Fruit fly (Drosophila melanogaster): ENCODE results near the gene CG42300.
A peak's percentile ranks its signal among the peaks of the same experiment; 100 is the strongest.

The CG42300 gene

DNA sequence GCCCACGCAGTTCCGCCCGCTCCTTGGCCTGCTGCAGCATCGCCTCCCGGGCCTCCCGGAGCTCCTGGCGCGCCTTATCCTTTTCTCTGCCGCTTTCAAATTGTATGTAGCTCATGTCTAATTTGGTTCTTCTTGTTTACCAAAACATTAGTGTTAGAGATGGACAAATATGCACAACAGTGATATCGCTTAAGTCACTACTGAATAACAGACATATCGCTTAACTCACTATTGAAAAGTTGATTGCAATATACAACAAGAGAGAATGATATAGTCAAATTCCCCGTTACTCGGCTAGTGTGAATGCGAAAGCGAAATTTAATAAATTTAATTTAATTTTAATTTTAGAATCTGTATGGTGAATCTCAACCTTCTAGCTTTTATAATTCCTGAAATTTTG, 18.5 kb upstream of the CG42300 start, which contains the start of gene CG9213 (continued):
- TF ChIP-seq CG15514 (GFP tag; optimal IDR thresholded peaks at IDR 0.05) (peak; percentile 19), CG14710 (tag; optimal IDR thresholded peaks at IDR 0.05) (peak; percentile 19), tup (GFP tag; optimal IDR thresholded peaks at IDR 0.05) (no peak), E2f1 (GFP tag; IDR thresholded peaks at IDR 0.05) (no peak), CG2712 (tag; optimal IDR thresholded peaks at IDR 0.05) (no peak), pum (GFP tag; optimal IDR thresholded peaks at IDR 0.05) (no peak), BEAF-32 (GFP tag; optimal IDR thresholded peaks at IDR 0.05) (peak; percentile 78), CG2120 (GFP tag; optimal IDR thresholded peaks at IDR 0.05) (peak; percentile 25), Hmx (GFP tag; optimal IDR thresholded peaks at IDR 0.05) (no peak), jing (GFP tag; optimal IDR thresholded peaks at IDR 0.05) (no peak), Bdp1 (GFP tag; optimal IDR thresholded peaks at IDR 0.05) (no peak), CG15696 (tag; optimal IDR thresholded peaks at IDR 0.05) (no peak), CG31441 (GFP tag; IDR thresholded peaks at IDR 0.05) (peak; percentile 58; the same call in 1 of the 2 replicates), hth (optimal IDR thresholded peaks at IDR 0.05) (no peak), phol (tag; optimal IDR thresholded peaks at IDR 0.05) (peak; percentile 10), CG8388 (GFP tag; optimal IDR thresholded peaks at IDR 0.05) (no peak), Blimp-1 (GFP tag; optimal IDR thresholded peaks at IDR 0.05) (no peak), CG3163 (GFP tag; optimal IDR thresholded peaks at IDR 0.05) (no peak), HLH3B (GFP tag; IDR thresholded peaks at IDR 0.05) (no peak), lbe (GFP tag; optimal IDR thresholded peaks at IDR 0.05) (no peak), Oli (tag; optimal IDR thresholded peaks at IDR 0.05) (no peak), gsb-n (tag; optimal IDR thresholded peaks at IDR 0.05) (no peak), sob (GFP tag; IDR thresholded peaks at IDR 0.05) (0 out of 2 replicates have a peak, but pooled peaks have one; percentile 10), chinmo (GFP tag; IDR thresholded peaks at IDR 0.05; ENCODE audit: partially characterized antibody) (0 out of 4 replicates have a peak, but pooled peaks have one; percentile 40), Dref (GFP tag; IDR thresholded peaks at IDR 0.05) (peak; percentile 56), Rfx (GFP tag; IDR thresholded peaks at IDR 0.05) (peak; percentile 39), CG13624 (GFP tag; optimal IDR thresholded peaks at IDR 0.05) (no peak), HmgZ (tag; optimal IDR thresholded peaks at IDR 0.05) (peak; percentile 35), gt (GFP tag; IDR thresholded peaks at IDR 0.05) (no peak), Pdp1 (GFP tag; optimal IDR thresholded peaks at IDR 0.05) (peak in 1 of 2 experiments; percentile 13), MBD-R2 (GFP tag; IDR thresholded peaks at IDR 0.05) (peak; percentile 91), nerfin-2 (GFP tag; IDR thresholded peaks at IDR 0.05; ENCODE audit: partially characterized antibody) (peak; percentile 68; the same call in 1 of the 2 replicates), Mrtf (GFP tag; IDR thresholded peaks at IDR 0.05) (no peak), PHDP (tag; optimal IDR thresholded peaks at IDR 0.05) (no peak), sens (GFP tag) (peak; percentile 7), CG6272 (GFP tag; IDR thresholded peaks at IDR 0.05) (0 out of 2 replicates have a peak, but pooled peaks have one; percentile 7), E2f2 (GFP tag; IDR thresholded peaks at IDR 0.05) (0 out of 2 replicates have a peak, but pooled peaks have one; percentile 35), her (GFP tag; optimal IDR thresholded peaks at IDR 0.05) (no peak), Aef1 (GFP tag; IDR thresholded peaks at IDR 0.05) (no peak), CG1603 (tag; optimal IDR thresholded peaks at IDR 0.05) (peak; percentile 39), nmo (GFP tag; optimal IDR thresholded peaks at IDR 0.05) (no peak), emc (GFP tag; optimal IDR thresholded peaks at IDR 0.05) (no peak), HLH4C (GFP tag; IDR thresholded peaks at IDR 0.05; ENCODE audit: partially characterized antibody) (peak; percentile 64), CG34224 (GFP tag; IDR thresholded peaks at IDR 0.05; ENCODE audit: partially characterized antibody) (peak; percentile 86), Opbp (GFP tag; IDR thresholded peaks at IDR 0.05; ENCODE audit: partially characterized antibody) (peak; percentile 71; the same call in 2 of the 3 replicates), CG6689 (GFP tag; IDR thresholded peaks at IDR 0.05) (no peak), CG9817 (tag; optimal IDR thresholded peaks at IDR 0.05) (no peak), knrl (GFP tag; IDR thresholded peaks at IDR 0.05; ENCODE audit: partially characterized antibody) (peak; percentile 80; the same call in 2 of the 3 replicates), sima (GFP tag; optimal IDR thresholded peaks at IDR 0.05) (no peak), lilli (GFP tag; optimal IDR thresholded peaks at IDR 0.05) (peak; percentile 24)

All from whole organism, embryonic.